Fruit fly (Drosophila melanogaster): Measurements from ENCODE around the gene CG32270.

CG32270 gene

DNA sequence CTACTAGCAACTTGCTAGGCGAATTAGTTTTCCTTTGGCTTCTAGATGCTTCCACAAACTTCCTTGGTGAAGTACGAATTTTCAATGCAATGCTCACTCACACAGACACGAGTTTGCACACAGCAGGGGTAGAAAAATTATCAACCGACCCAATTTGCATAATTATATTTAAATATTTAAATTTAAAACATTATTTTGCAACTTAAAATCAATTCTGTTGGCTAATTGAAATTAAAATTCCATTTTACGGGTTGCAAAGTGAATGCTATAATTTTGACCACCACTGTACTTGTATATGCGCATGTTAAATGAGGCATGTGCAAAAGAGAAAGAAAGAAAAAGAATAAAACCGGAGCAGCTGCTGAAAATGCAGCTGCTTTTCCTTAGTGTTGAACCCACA lies 14.7 kb downstream of the CG32270 start (continued):
- TF ChIP-seq Vsx1 (GFP tag; optimal IDR thresholded peaks at IDR 0.05) (peak; percentile 86), crc (GFP tag; optimal IDR thresholded peaks at IDR 0.05) (no peak), eyg (GFP tag; optimal IDR thresholded peaks at IDR 0.05) (no peak), Bdp1 (GFP tag; optimal IDR thresholded peaks at IDR 0.05) (peak; percentile 75), Ssrp (tag; optimal IDR thresholded peaks at IDR 0.05) (peak; percentile 91), usp (GFP tag; optimal IDR thresholded peaks at IDR 0.05) (no peak), Neu2 (GFP tag; optimal IDR thresholded peaks at IDR 0.05; ENCODE audit: borderline replicate concordance) (no peak), CG2875 (GFP tag; optimal IDR thresholded peaks at IDR 0.05) (peak; percentile 91), CG31441 (GFP tag; IDR thresholded peaks at IDR 0.05) (peak; percentile 96), CG6272 (GFP tag; IDR thresholded peaks at IDR 0.05) (peak; percentile 81), kni (GFP tag; optimal IDR thresholded peaks at IDR 0.05) (peak; percentile 4), stc (GFP tag; IDR thresholded peaks at IDR 0.05) (peak; percentile 93), Elba2 (GFP tag; optimal IDR thresholded peaks at IDR 0.05) (peak; percentile 55), HHEX (GFP tag; optimal IDR thresholded peaks at IDR 0.05) (peak; percentile 94), CG11504 (tag; optimal IDR thresholded peaks at IDR 0.05) (peak; percentile 95), CG1832 (GFP tag; optimal IDR thresholded peaks at IDR 0.05) (no peak), CTCF (GFP tag; optimal IDR thresholded peaks at IDR 0.05) (peak; percentile 59), CG4424 (GFP tag; optimal IDR thresholded peaks at IDR 0.05) (peak; percentile 88), emc (GFP tag; optimal IDR thresholded peaks at IDR 0.05) (no peak), CG7928 (GFP tag; optimal IDR thresholded peaks at IDR 0.05) (peak; percentile 50), CG2199 (GFP tag; IDR thresholded peaks at IDR 0.05) (peak; percentile 94), tup (GFP tag; optimal IDR thresholded peaks at IDR 0.05) (peak; percentile 77), Gug (GFP tag; IDR thresholded peaks at IDR 0.05) (peak; percentile 88), dysf (GFP tag; IDR thresholded peaks at IDR 0.05) (peak; percentile 94), org-1 (GFP tag; optimal IDR thresholded peaks at IDR 0.05) (peak; percentile 87), Antp (GFP tag; optimal IDR thresholded peaks at IDR 0.05) (peak; percentile 39), Adf1 (GFP tag; IDR thresholded peaks at IDR 0.05) (peak; percentile 70), ERR (GFP tag; optimal IDR thresholded peaks at IDR 0.05) (peak; percentile 50), BEAF-32 (GFP tag; optimal IDR thresholded peaks at IDR 0.05) (no peak), knrl (GFP tag; IDR thresholded peaks at IDR 0.05; ENCODE audit: partially characterized antibody) (0 out of 3 replicates have a peak, but pooled peaks have one; percentile 12), unpg (GFP tag; optimal IDR thresholded peaks at IDR 0.05) (peak; percentile 95), NK7.1 (GFP tag; optimal IDR thresholded peaks at IDR 0.05) (peak; percentile 46), wdn (GFP tag; IDR thresholded peaks at IDR 0.05) (peak; percentile 73), salm (tag; optimal IDR thresholded peaks at IDR 0.05) (peak; percentile 90), CG10209 (GFP tag; optimal IDR thresholded peaks at IDR 0.05) (peak; percentile 92), tna (GFP tag; IDR thresholded peaks at IDR 0.05; ENCODE audit: partially characterized antibody) (no peak), hth (optimal IDR thresholded peaks at IDR 0.05) (no peak), Drgx (GFP tag; IDR thresholded peaks at IDR 0.05) (peak; percentile 99), stwl (tag; optimal IDR thresholded peaks at IDR 0.05) (peak; percentile 50), Ada2b (GFP tag; IDR thresholded peaks at IDR 0.05) (peak; percentile 95)

DNA sequence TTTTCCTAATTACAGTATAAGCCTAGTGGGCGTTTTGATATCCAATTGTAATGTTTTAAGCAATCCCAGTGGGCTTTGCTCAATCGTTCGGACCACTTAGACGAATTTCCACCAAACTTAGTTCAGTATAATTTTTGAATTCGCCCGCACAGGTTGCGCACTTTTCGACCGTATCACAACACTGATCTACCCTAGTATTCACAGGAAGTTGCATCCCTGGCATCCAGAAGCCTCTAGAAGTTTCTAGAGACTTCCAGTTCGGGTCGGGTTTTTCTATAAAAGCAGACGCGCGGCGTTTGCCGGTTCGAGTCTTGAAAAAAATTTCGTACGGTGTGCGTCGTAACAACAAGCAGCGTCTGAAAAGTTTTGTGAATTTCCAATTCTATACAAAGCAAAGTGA lies 15.9 kb downstream of the CG32270 start, which contains the start of gene Hsp83:
TSS of gene Hsp83 (plus strand) at position 58 of the 400 bp plus-strand sequence.
- TF ChIP-seq lov (optimal IDR thresholded peaks at IDR 0.05) (no peak), lov (GFP tag; IDR thresholded peaks at IDR 0.05) (peak; percentile 98), CG10366 (GFP tag; IDR thresholded peaks at IDR 0.05) (peak; percentile 85), emc (GFP tag; optimal IDR thresholded peaks at IDR 0.05) (peak; percentile 90), Jarid2 (GFP tag; optimal IDR thresholded peaks at IDR 0.05) (peak; percentile 87), CG31224 (GFP tag; IDR thresholded peaks at IDR 0.05) (peak; percentile 74), TFAM (GFP tag; optimal IDR thresholded peaks at IDR 0.05) (peak; percentile 89), unpg (GFP tag; optimal IDR thresholded peaks at IDR 0.05) (peak; percentile 94), schlank (tag; optimal IDR thresholded peaks at IDR 0.05) (peak; percentile 99), Lhr (GFP tag; optimal IDR thresholded peaks at IDR 0.05) (peak; percentile 91), sd (tag; optimal IDR thresholded peaks at IDR 0.05) (no peak), gt (GFP tag; IDR thresholded peaks at IDR 0.05) (peak; percentile 58; the same call in 1 of the 2 replicates), gce (GFP tag; IDR thresholded peaks at IDR 0.05) (peak; percentile 98), CG5953 (GFP tag; IDR thresholded peaks at IDR 0.05) (peak; percentile 94), Dek (tag; optimal IDR thresholded peaks at IDR 0.05) (peak; percentile 86), ci (GFP tag; IDR thresholded peaks at IDR 0.05) (peak; percentile 99)
